Worm (Caenorhabditis elegans) whole organism, L4 larva: ENCODE results near the gene tofu-6.

Experiments used
- F26F4.8 ChIP-seq: fragments of 200-800 bp; sonication (Bioruptor generic); conservative IDR thresholded peaks from 2 replicates; pipeline ENCODE4 v1.3.6; 2022; ENCODE audit warnings: missing genetic modification characterization, missing compliant biosample characterization
- F37D6.2 ChIP-seq: sonication (generic microtip); optimal IDR thresholded peaks from 2 replicates; lab custom pipeline; 2016; ENCODE audit warnings: mild to moderate bottlenecking, missing genetic modification characterization, missing compliant biosample characterization
- F44E2.7 ChIP-seq: fragments of 200-800 bp; sonication (Bioruptor generic); IDR thresholded peaks from 2 replicates; pipeline ENCODE4 v2.1.2; 2022; ENCODE audit warnings: missing genetic modification characterization, missing compliant biosample characterization
- F49E8.2 ChIP-seq: sonication (generic microtip); optimal IDR thresholded peaks from 2 replicates; lab custom pipeline; 2016; ENCODE audit warnings: missing compliant biosample characterization, mild to moderate bottlenecking, missing genetic modification characterization, borderline replicate concordance
- R02D3.7 ChIP-seq: fragments of 150-350 bp; sonication (generic microtip); optimal IDR thresholded peaks from 3 replicates; lab custom pipeline; 2014; ENCODE audit warnings: missing biosample characterization, missing genetic modification characterization
- T20F7.1 ChIP-seq: fragments of 200-800 bp; sonication (Bioruptor generic); optimal IDR thresholded peaks from 2 replicates; lab custom pipeline; 2018; ENCODE audit warnings: mild to moderate bottlenecking, missing genetic modification characterization, missing compliant biosample characterization
- Y48G9A.11 ChIP-seq: fragments of 200-800 bp; sonication (Bioruptor generic); IDR thresholded peaks from 2 replicates; pipeline ENCODE4 v1.3.6; 2022; ENCODE audit warnings: missing genetic modification reagents, missing genetic modification characterization, missing compliant biosample characterization
- Y5F2A.4 ChIP-seq: fragments of 200-800 bp; sonication (Bioruptor generic); optimal IDR thresholded peaks from 2 replicates; lab custom pipeline; 2018; ENCODE audit warnings: mild to moderate bottlenecking, missing genetic modification characterization, missing compliant biosample characterization
- Y75B8A.6 ChIP-seq: fragments of 200-800 bp; sonication (Bioruptor generic); IDR thresholded peaks from 2 replicates; pipeline ENCODE4 v1.3.6; 2022; ENCODE audit warnings: missing genetic modification reagents, missing genetic modification characterization, missing compliant biosample characterization
- aly-2 ChIP-seq: sonication (generic microtip); optimal IDR thresholded peaks from 2 replicates; lab custom pipeline; 2018; ENCODE audit warnings: missing biosample characterization, missing genetic modification characterization
- ceh-28 ChIP-seq: fragments of 150-350 bp; optimal IDR thresholded peaks from 2 replicates; lab custom pipeline; 2014; ENCODE audit warnings: missing biosample characterization, missing genetic modification reagents, missing genetic modification characterization
- ceh-44 ChIP-seq: fragments of 200-800 bp; sonication (Bioruptor generic); IDR thresholded peaks from 2 replicates; pipeline ENCODE4 v1.3.6; 2022; ENCODE audit warnings: missing genetic modification reagents, missing genetic modification characterization, missing compliant biosample characterization
- ces-1 ChIP-seq: fragments of 150-350 bp; sonication (generic microtip); optimal IDR thresholded peaks from 4 replicates; lab custom pipeline; 2014; ENCODE audit warnings: missing biosample characterization, missing genetic modification reagents, missing genetic modification characterization
- daf-16 ChIP-seq, 3 experiments: sonication (generic microtip); optimal IDR thresholded peaks; 2 replicates each; lab custom pipeline; 2016 to 2017; ENCODE audit warnings: missing genetic modification characterization in 3 of 3, missing genetic modification reagents in 3 of 3, mild to moderate bottlenecking in 2 of 3, missing compliant biosample characterization in 2 of 3, missing biosample characterization in 1 of 3, moderate library complexity in 1 of 3
- dmd-9 ChIP-seq: fragments of 200-800 bp; sonication (Bioruptor generic); IDR thresholded peaks from 2 replicates; pipeline ENCODE4 v1.3.6; 2022; ENCODE audit warnings: missing genetic modification reagents, missing genetic modification characterization, missing compliant biosample characterization
- dpl-1 ChIP-seq: fragments of 150-350 bp; optimal IDR thresholded peaks from 2 replicates; lab custom pipeline; 2014; ENCODE audit warnings: missing biosample characterization, missing genetic modification reagents, missing genetic modification characterization
- fos-1 ChIP-seq: fragments of 150-350 bp; optimal IDR thresholded peaks from 2 replicates; lab custom pipeline; 2014; ENCODE audit warnings: missing biosample characterization, missing genetic modification characterization
- hif-1 ChIP-seq, 2 experiments: sonication (generic microtip); optimal IDR thresholded peaks; 2 replicates each; lab custom pipeline; 2016 to 2017; ENCODE audit warnings: missing compliant biosample characterization in 2 of 2, missing genetic modification characterization in 2 of 2, missing genetic modification reagents in 2 of 2, missing genotype in 2 of 2, mild to moderate bottlenecking in 1 of 2
- hlh-30 ChIP-seq: sonication (generic microtip); optimal IDR thresholded peaks from 2 replicates; lab custom pipeline; 2017; ENCODE audit warnings: antibody characterized with exemption, mild to moderate bottlenecking, missing genetic modification characterization, missing compliant biosample characterization; ENCODE audit not compliant: insufficient read depth
- jun-1 ChIP-seq: fragments of 150-350 bp; optimal IDR thresholded peaks from 2 replicates; lab custom pipeline; 2014; ENCODE audit warnings: missing biosample characterization, missing genetic modification reagents, missing genetic modification characterization
- lim-7 ChIP-seq: fragments of 200-800 bp; sonication (Bioruptor generic); IDR thresholded peaks from 2 replicates; pipeline ENCODE4 v1.3.6; 2022; ENCODE audit warnings: missing genetic modification characterization, missing compliant biosample characterization
- lin-1 ChIP-seq: fragments of 200-800 bp; sonication (Bioruptor generic); IDR thresholded peaks from 2 replicates; pipeline ENCODE4 v1.3.6; 2022; ENCODE audit warnings: missing genetic modification reagents, missing genetic modification characterization, missing compliant biosample characterization
- lin-13 ChIP-seq: fragments of 150-350 bp; optimal IDR thresholded peaks from 2 replicates; lab custom pipeline; 2014; ENCODE audit warnings: missing biosample characterization, missing genetic modification reagents, missing genetic modification characterization
- lin-29 ChIP-seq: fragments of 200-800 bp; sonication (Bioruptor generic); IDR thresholded peaks from 2 replicates; pipeline ENCODE4 v1.3.6; 2022; ENCODE audit warnings: missing genetic modification reagents, missing genetic modification characterization, missing compliant biosample characterization
- lin-38 ChIP-seq: fragments of 200-800 bp; sonication (Bioruptor generic); IDR thresholded peaks from 2 replicates; pipeline ENCODE4 v1.3.6; 2022; ENCODE audit warnings: missing genetic modification reagents, missing genetic modification characterization, missing compliant biosample characterization
- lin-39 ChIP-seq: fragments of 150-350 bp; optimal IDR thresholded peaks from 2 replicates; lab custom pipeline; 2014; ENCODE audit warnings: missing biosample characterization, missing genetic modification reagents, missing genetic modification characterization
- madf-9 ChIP-seq: fragments of 200-800 bp; sonication (Bioruptor generic); conservative IDR thresholded peaks from 2 replicates; pipeline ENCODE4 v1.3.6; 2022; ENCODE audit warnings: missing genetic modification reagents, missing genetic modification characterization, missing compliant biosample characterization
- mdl-1 ChIP-seq, 2 experiments: fragments of 150-350 bp in 1 of 2; sonication (generic microtip) in 1 of 2; optimal IDR thresholded peaks; 2 replicates each; lab custom pipeline; 2014 to 2017; ENCODE audit warnings: missing biosample characterization in 2 of 2, missing genetic modification characterization in 2 of 2
- mdt-29 ChIP-seq: fragments of 200-800 bp; sonication (Bioruptor generic); IDR thresholded peaks from 2 replicates; pipeline ENCODE4 v1.3.6; 2022; ENCODE audit warnings: missing genetic modification reagents, missing genetic modification characterization, missing compliant biosample characterization
- mep-1 ChIP-seq: fragments of 150-350 bp; sonication (generic microtip); optimal IDR thresholded peaks from 3 replicates; lab custom pipeline; 2014; ENCODE audit warnings: missing biosample characterization, missing genetic modification characterization
- mes-2 ChIP-seq: sonication (generic microtip); optimal IDR thresholded peaks from 2 replicates; lab custom pipeline; 2016; ENCODE audit warnings: missing genotype, mild to moderate bottlenecking, missing genetic modification characterization, missing compliant biosample characterization; ENCODE audit not compliant: poor library complexity, severe bottlenecking
- mxl-3 ChIP-seq: fragments of 200-800 bp; sonication (Bioruptor generic); optimal IDR thresholded peaks from 2 replicates; lab custom pipeline; 2018; ENCODE audit warnings: mild to moderate bottlenecking, missing genetic modification characterization, missing compliant biosample characterization
- nhr-111 ChIP-seq: fragments of 200-800 bp; sonication (Bioruptor generic); optimal IDR thresholded peaks from 2 replicates; lab custom pipeline; 2018; ENCODE audit warnings: mild to moderate bottlenecking, missing genetic modification characterization, missing compliant biosample characterization
- nhr-28 ChIP-seq: fragments of 150-350 bp; optimal IDR thresholded peaks from 2 replicates; lab custom pipeline; 2014; ENCODE audit warnings: missing biosample characterization, missing genetic modification characterization
- nhr-41 ChIP-seq: fragments of 200-800 bp; sonication (Bioruptor generic); IDR thresholded peaks from 2 replicates; pipeline ENCODE4 v1.3.6; 2022; ENCODE audit warnings: missing genetic modification reagents, missing genetic modification characterization, missing compliant biosample characterization
- nhr-42 ChIP-seq: fragments of 200-800 bp; sonication (Bioruptor generic); IDR thresholded peaks from 2 replicates; pipeline ENCODE4 v1.3.6; 2022; ENCODE audit warnings: missing genetic modification characterization, missing compliant biosample characterization
- nhr-6 ChIP-seq: fragments of 150-350 bp; optimal IDR thresholded peaks from 2 replicates; lab custom pipeline; 2014; ENCODE audit warnings: missing biosample characterization, missing genetic modification characterization
- nhr-76 ChIP-seq: fragments of 150-350 bp; optimal IDR thresholded peaks from 2 replicates; lab custom pipeline; 2014; ENCODE audit warnings: missing biosample characterization, missing genetic modification characterization
- pqm-1 ChIP-seq: sonication (generic microtip); optimal IDR thresholded peaks from 2 replicates; lab custom pipeline; 2017; ENCODE audit warnings: missing biosample characterization, missing genetic modification characterization
- saeg-2 ChIP-seq: fragments of 200-800 bp; sonication (Bioruptor generic); IDR thresholded peaks from 2 replicates; pipeline ENCODE4 v1.3.6; 2022; ENCODE audit warnings: missing genetic modification reagents, missing genetic modification characterization, missing compliant biosample characterization
- sdz-12 ChIP-seq: fragments of 200-800 bp; sonication (Bioruptor generic); optimal IDR thresholded peaks from 2 replicates; lab custom pipeline; 2018; ENCODE audit warnings: mild to moderate bottlenecking, missing genetic modification characterization, missing compliant biosample characterization
- tra-1 ChIP-seq: fragments of 200-800 bp; sonication (Bioruptor generic); IDR thresholded peaks from 2 replicates; pipeline ENCODE4 v1.3.6; 2022; ENCODE audit warnings: missing genetic modification reagents, missing genetic modification characterization, missing compliant biosample characterization
- unc-62 ChIP-seq, 3 experiments: fragments of 150-350 bp in 1 of 3; sonication (generic microtip); optimal IDR thresholded peaks in 2 of 3; peaks in 1 of 3; 1 replicate in 1 of 3; 2 replicates in 2 of 3; lab custom pipeline; 2014 to 2017; ENCODE audit warnings: missing biosample characterization in 3 of 3, missing genetic modification characterization in 3 of 3, missing genetic modification reagents in 3 of 3, missing genotype in 1 of 3
- vab-7 ChIP-seq: fragments of 200-800 bp; sonication (Bioruptor generic); IDR thresholded peaks from 2 replicates; pipeline ENCODE4 v1.3.6; 2022; ENCODE audit warnings: missing genetic modification reagents, missing genetic modification characterization, missing compliant biosample characterization
- zag-1 ChIP-seq: fragments of 150-350 bp; optimal IDR thresholded peaks from 2 replicates; lab custom pipeline; 2014; ENCODE audit warnings: missing biosample characterization, missing genetic modification characterization
- zip-11 ChIP-seq: fragments of 200-800 bp; sonication (Bioruptor generic); IDR thresholded peaks from 2 replicates; pipeline ENCODE4 v1.3.6; 2022; ENCODE audit warnings: missing genetic modification characterization, missing compliant biosample characterization
- zip-2 ChIP-seq: fragments of 150-350 bp; optimal IDR thresholded peaks from 2 replicates; lab custom pipeline; 2014; ENCODE audit warnings: missing biosample characterization, missing genetic modification characterization
- ztf-7 ChIP-seq: fragments of 150-350 bp; optimal IDR thresholded peaks from 2 replicates; lab custom pipeline; 2014; ENCODE audit warnings: missing biosample characterization, missing genetic modification characterization

tofu-6 gene

ce11 chrII:5373275-5374047 is 47.6 kb upstream of the tofu-6 start, which contains the start of the genes agt-2 and F09E5.3 (continued):
- TF ChIP-seq ceh-44 (no peak), F26F4.8 (GFP tag; lab: Robert Waterston, UW) (no peak), Y48G9A.11 (no peak), daf-16 (GFP tag; optimal IDR thresholded peaks at IDR 0.05; lab: Kevin White, UChicago) (peak in 1 of 2 experiments; percentile 19), daf-16 (tag; optimal IDR thresholded peaks at IDR 0.05; lab: Kevin White, UChicago) (peak; percentile 19), F49E8.2 (tag; lab: Kevin White, UChicago) (no peak), F44E2.7 (no peak), saeg-2 (GFP tag; lab: Robert Waterston, UW) (no peak), vab-7 (GFP tag; lab: Robert Waterston, UW) (no peak), dmd-9 (GFP tag; lab: Robert Waterston, UW) (no peak), aly-2 (no peak), nhr-28 (peak; percentile 34), dpl-1 (GFP tag; lab: Kevin White, UChicago) (peak; percentile 87), T20F7.1 (GFP tag; lab: Kevin White, UChicago) (peak; percentile 80), sdz-12 (GFP tag; lab: Kevin White, UChicago) (no peak), ces-1 (GFP tag; lab: Kevin White, UChicago) (peak; percentile 32), lin-29 (GFP tag; lab: Robert Waterston, UW) (peak; percentile 51; the same call in 1 of the 2 replicates), pqm-1 (tag; lab: Kevin White, UChicago) (peak; percentile 74), Y75B8A.6 (GFP tag; lab: Robert Waterston, UW) (no peak), tra-1 (GFP tag; lab: Robert Waterston, UW) (peak; percentile 47), nhr-76 (tag; lab: Kevin White, UChicago) (no peak), Y5F2A.4 (GFP tag; lab: Kevin White, UChicago) (peak; percentile 9), lin-39 (tag; lab: Kevin White, UChicago) (no peak), ztf-7 (tag; lab: Kevin White, UChicago) (peak; percentile 47), hlh-30 (tag; lab: Kevin White, UChicago) (peak; percentile 81), nhr-6 (tag; lab: Kevin White, UChicago) (peak; percentile 58), nhr-41 (GFP tag; lab: Robert Waterston, UW) (no peak), mdl-1 (tag; optimal IDR thresholded peaks at IDR 0.05; lab: Kevin White, UChicago) (peak in 1 of 2 experiments; percentile 42), nhr-111 (GFP tag; lab: Kevin White, UChicago) (no peak), jun-1 (tag; lab: Kevin White, UChicago) (no peak), mep-1 (tag; lab: Kevin White, UChicago) (peak; percentile 95), lim-7 (GFP tag; lab: Robert Waterston, UW) (no peak), R02D3.7 (tag; lab: Kevin White, UChicago) (no peak), F37D6.2 (tag; lab: Kevin White, UChicago) (peak; percentile 83), mes-2 (tag; lab: Kevin White, UChicago) (peak; percentile 93), zip-2 (peak; percentile 48), zag-1 (tag; lab: Kevin White, UChicago) (no peak), mdt-29 (no peak), unc-62 (GFP tag; optimal IDR thresholded peaks at IDR 0.05 in 1 of 2; lab: Kevin White, UChicago) (peak in 1 of 2 experiments; percentile 88), unc-62 (tag; optimal IDR thresholded peaks at IDR 0.05; lab: Kevin White, UChicago) (no peak), lin-13 (peak; percentile 84), mxl-3 (peak; percentile 62), nhr-42 (GFP tag; lab: Robert Waterston, UW) (0 out of 2 replicates have a peak, but pooled peaks have one; percentile 17), hif-1 (tag; optimal IDR thresholded peaks at IDR 0.05; lab: Kevin White, UChicago) (peak in 1 of 2 experiments; percentile 58), ceh-28 (tag; lab: Kevin White, UChicago) (no peak), zip-11 (GFP tag; lab: Robert Waterston, UW) (no peak), lin-38 (GFP tag; lab: Robert Waterston, UW) (peak; percentile 86), madf-9 (GFP tag; lab: Robert Waterston, UW) (0 out of 2 replicates have a peak, but pooled peaks have one; percentile 17), fos-1 (no peak), lin-1 (GFP tag; lab: Robert Waterston, UW) (no peak)
